Fruit fly (Drosophila melanogaster) ovary, adult (tissue): ENCODE results near the gene Lamtor4.

Experiments used
- CG17801 ChIP-seq: fragments of 200-800 bp; optimal IDR thresholded peaks from 2 replicates; lab custom pipeline; 2019; ENCODE audit warnings: missing biosample characterization, mild to moderate bottlenecking, missing genetic modification characterization, moderate library complexity; ENCODE audit not compliant: partially characterized antibody

The Lamtor4 gene

DNA sequence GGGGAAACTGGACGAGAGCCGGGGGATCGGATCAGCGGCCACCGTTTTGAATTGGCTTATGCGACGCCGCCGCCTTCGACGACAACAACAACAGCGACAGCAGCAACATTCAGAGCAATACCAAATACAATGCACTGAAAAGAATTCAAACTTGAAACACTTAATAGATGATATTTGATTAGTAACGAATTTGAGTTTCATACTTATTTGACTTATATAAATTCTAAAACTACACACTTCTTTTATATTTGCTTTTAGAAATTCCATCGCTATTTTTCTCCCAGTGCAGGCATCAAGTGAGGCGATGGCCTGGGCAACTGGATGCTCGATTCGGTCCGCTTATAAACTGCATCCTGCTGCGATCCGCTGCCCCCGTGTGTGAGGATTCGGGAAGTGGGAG is 28.7 kb upstream of the Lamtor4 start:
- no peak for TF ChIP-seq CG17801

DNA sequence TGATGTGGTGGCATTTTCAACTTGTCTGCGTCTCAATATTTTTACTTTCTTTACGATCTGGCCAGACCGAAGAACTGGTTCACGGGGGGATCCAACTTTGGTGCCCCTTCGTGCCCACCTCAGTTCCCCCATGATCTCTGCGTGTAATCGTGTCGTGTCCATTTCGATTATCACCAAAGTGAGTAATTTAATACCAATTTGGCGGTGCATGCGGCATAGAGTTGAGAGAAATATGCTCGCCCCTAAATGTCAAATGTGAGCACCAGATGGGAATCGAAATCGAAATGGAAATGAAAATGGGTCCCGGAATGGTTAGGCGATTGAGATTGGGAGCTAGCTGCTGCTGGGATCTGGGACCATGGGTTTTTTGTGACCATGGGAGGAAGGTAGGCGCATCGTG is 25.4 kb upstream of the Lamtor4 start:
- TF ChIP-seq CG17801 = no peak

DNA sequence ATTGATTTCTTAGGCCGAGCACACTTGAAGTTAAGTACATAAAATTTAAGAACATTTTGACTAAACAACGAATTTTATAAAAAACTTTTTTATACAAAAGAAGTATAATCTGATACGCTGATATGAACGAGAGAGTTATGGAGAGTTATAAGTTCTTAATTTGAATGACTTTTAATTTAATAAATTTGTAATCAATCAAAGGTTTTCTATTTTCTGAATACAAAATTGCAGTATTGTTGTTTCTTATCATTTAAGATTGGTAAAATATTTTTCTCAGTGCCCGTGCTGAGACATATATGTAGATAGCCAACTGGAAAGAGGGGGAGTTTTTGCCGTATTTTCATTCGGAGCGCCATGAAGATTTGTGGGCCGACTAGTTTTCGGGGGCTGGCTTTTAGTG is 23.6 kb upstream of the Lamtor4 start:
- no peak for TF ChIP-seq CG17801

DNA sequence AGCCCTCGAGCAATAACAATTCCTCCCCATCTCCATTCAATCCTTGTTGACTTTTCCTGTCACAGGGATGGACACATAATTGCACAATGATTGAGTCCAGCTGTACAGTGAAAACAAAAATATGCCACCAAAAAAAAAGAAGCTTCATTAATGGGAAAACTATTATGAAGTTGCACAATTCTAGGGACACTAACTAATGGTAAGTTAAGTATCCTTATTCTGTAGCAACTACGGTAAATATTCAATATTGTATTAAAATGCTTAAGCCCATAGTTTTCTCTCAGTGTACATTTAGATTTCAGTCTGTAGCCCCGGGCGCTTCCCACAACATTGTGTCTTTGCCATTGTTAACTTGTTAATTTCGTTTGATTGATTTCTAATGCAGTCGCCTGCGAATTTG is 21.7 kb upstream of the Lamtor4 start:
- no peak for TF ChIP-seq CG17801

DNA sequence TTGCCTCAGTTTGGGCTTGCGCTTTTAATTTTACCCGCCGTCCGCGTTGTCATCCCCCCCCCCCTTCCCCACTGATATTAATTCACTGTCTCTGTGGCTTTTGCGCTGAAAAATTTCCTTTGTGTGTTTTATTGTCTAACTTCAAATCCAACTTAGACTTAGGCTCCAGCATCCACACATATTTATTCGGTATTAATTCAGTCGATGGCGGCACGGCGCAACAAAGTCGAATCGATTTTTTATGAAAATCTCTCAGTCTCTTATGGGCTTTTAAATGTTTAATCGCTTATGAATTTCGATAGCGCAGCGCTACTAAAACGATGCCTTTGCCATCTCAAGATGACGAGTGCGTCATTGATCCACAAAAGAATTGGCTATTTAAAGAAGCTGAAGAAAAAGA is 20.7 kb upstream of the Lamtor4 start:
- TF ChIP-seq CG17801 = no peak

DNA sequence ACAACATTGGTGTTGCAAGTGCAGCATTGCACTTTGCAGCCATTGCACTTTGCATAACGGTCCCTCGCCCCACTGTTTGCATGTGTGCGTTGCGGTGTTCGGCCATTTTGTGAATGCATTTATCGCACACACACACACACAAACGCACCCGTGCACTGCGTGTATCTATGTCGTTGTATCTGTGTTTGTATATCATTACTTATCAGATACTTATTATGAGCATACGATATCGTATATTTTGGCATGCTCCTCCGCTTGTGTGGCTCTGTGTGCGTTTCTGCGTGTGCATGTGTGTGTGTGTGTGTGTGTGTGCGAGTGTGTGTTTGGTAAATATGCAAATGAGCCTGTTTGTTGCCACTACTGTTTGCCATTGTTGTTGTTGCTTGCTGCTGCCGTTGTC is 19.8 kb upstream of the Lamtor4 start:
- TF ChIP-seq CG17801 = no peak

DNA sequence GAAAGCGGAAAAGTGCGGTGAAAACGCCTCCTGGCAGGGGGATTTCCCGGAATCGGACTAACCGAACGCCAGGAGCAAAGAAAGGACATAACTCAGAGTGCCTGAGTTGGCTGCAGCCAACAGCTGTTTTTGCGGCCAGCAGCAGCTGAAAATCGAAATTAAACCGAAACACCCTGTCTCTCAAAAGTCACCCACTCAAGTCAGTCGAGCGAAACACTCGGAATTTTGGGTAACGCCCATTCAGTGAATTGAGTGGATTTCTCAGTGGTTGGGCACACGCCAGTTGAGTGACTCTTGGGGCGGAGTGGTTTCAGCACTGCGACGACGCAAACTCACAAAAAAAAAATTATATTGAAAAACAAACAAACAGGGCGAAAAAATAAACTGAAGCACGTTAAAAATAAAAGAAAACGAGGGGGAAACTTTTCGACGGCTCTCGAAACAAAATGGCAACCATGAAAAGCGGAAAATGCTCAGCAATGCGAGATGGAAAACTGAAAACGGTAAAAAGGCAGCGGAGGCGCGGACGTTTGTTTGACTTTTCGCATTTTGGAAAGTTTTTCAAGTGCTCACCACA is 17.9 kb upstream of the Lamtor4 start:
- TF ChIP-seq CG17801 = no peak

DNA sequence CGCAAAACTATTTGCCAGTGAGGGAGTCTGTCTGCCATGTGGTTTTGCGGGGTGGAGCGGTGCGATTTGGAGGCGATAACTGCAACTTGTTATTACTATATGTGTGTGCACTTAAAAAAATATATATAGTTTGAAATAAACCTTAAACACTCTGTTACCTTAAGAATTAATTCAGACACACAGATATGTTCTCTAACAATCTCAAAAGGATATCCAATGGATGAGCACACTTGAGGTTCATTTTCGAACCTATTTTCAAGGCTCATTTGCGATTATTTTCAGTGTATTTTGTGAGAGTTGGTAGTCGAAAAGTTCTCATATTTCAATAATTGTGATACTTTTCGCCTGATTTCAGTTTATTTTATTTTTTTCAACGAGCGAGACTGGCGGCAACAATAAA is 14.7 kb upstream of the Lamtor4 start:
- no peak for TF ChIP-seq CG17801

DNA sequence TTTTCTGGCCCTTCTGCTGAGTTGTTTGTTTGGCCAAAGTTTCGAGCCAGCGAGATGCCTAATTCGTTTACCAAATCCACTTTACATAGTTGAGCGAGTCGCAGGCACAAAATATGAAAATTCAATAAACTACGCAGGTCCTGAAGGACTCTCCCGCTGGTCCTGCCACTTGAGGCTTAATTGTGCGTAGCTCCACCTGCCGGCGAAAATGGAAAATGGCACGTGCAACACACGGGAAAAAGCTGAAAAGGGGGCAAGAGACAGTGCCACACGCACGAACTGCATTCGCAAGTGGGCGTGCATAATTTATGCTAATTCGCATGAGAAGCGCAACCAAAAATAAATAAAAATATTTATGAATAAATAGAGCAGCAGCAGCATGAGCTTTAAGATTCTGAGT is 10.8 kb upstream of the Lamtor4 start:
- no peak for TF ChIP-seq CG17801

DNA sequence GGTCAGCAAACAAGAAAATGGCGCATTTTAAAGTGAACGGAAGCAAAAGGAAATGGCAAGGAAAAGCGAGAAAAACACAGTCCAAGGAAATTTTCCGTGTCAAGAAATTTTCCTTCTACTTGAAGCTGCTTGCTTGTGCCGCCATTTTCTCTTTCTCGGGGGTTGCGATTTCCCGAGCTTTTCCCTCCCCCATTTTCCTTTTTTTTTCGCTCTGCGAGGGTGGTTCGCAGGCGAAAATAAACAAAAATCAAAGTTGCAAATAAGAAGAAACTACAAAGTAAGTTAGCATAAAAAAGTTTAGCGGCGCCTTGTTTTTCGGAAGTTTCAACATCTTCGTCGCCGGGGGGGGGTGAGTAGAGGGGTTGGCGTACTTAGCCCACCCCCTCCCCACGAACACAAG is 9.3 kb upstream of the Lamtor4 start:
- TF ChIP-seq CG17801 = no peak

DNA sequence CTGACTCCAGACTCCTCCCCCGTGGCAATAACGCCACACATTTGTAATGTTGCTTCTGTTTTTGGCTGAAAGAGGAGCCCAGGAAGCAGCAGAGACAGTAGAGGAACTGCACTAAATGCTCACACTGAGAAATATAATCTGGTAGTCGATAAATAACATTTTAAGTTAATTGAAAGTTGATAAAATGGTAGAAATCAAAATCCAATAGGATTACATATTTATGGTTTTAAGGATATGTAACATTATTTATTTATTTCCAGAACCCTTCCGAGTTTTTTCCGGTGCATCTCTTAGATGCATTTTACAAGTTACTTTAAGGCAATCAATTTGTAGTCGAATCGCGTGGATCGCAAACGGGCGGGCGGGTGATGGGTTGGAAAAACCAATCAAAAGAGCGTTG is 5.8 kb upstream of the Lamtor4 start:
- TF ChIP-seq CG17801 = no peak

DNA sequence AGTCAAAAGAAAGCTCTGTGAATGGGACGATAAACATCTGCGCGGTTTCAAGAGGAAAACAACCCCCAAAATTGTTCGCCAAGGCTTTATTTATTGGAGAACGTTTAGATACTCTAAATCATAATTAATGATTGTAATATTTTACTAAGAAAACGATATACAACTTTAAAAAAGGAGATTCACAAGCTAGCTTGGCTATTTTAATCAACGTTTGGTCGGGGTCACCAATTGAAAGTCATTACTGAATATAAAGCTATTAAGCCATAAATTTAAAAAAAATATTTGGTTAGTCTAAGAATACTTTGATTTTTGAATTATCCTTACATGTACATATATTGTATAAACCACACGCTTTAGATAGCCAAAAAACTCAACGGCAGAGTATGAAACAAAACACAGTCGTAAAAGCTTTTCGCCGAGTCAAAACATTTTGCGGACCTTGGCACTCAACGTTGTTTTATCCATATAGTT is 4.5 kb upstream of the Lamtor4 start, which contains the start of gene Fie:
TSS of gene Fie (plus strand) at position 421 of the 471 bp plus-strand sequence.
- no peak for TF ChIP-seq CG17801

DNA sequence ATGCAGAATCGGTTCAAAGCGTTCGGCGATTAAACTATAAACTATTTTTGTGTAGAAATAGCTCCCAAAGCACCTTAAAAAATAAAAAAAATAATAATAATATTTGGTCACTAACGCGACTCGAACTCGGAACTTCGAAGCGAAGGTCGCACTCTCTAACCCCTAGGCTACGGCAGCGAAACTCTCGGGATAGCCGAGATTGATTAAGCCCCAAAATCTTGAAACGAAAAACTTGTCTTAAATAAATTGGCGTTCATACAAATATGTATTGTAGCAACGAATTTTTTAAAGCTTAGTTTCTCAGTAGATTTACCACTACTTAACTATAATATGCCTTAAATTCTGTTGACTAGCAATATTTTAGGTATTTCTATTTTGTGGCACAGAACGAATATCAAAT is 2.3 kb upstream of the Lamtor4 start:
- TF ChIP-seq CG17801 = no peak

DNA sequence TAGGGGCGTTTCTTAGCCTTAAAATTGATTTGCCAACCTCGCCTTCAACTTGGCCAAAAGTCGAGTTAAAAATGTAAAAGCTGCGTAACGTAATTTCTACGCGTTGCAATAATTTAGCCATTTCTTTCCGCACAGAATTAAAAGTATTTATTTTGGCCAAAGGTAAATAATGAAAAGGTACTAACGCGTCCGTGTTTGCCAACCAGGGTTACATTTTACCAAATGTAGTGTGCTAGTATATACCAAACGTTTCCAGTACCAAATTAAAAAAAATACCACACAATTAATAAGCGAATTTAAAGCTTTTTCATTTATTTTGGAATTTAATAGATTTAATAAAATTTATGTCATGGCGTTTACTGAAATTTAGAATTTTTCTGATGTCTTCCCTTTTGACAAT is 2.3 kb downstream of the Lamtor4 start, which contains the start of gene Ccz1:
TSS of gene Ccz1 (minus strand) at position 179 of the 400 bp plus-strand sequence.
- no peak for TF ChIP-seq CG17801

DNA sequence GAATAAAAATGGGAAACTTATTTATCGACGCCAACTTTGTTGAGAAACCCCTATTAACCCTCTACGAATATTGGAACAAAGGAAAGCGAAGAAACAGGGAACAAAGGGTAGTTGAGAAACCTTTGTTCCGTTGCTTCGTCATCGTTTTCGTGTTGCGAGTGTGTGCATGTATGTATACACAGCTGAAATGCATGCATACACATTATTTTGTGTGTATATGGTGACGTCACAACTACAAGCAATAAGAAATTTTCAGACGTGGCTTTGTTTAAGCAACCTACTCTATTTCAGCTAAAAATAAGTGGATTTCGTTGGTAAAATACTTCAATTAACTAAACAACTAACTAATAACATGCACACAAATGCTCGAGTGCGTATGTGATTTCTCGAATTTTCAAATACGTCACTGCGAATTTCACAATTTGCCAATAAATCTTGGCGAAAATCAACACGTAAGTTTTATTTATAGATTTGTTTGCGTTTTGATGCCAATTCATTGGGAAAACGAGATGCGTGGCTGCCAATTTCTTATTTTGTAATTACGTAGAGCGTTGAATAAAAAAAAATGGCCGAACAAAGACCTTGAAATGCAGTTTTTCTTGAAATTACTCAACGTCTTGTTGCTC is 5.3 kb downstream of the Lamtor4 start:
- TF ChIP-seq CG17801 = peak; percentile 56

DNA sequence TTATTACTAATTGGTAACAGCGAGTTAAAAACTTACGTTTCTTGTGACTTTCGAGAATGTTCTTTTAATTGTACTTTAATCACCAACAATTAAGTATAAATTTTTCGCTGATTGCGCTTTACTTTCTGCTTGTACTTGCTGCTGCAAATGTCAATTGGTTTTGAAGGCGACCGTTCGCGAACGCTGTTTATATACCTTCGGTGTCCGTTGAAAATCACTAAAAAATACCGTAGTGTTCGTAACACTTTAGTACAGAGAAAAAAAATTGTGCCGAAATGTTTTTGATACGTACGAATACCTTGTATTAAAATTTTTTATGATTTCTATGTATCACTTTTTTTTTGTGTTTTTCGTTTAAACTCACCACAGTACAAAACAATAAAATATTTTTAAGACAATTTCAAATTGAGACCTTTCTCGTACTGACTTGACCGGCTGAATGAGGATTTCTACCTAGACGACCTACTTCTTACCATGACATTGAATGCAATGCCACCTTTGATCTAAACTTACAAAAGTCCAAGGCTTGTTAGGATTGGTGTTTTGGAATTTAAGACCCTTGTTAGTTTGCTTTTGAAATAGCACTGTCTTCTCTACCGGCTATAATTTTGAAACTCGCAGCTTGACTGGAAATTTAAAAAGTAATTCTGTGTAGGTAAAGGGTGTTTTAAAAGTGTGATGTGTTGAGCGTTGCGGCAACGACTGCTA is 5.9 kb downstream of the Lamtor4 start, which contains the start of gene Ubi-p63E:
TSS of gene Ubi-p63E (minus strand) at position 694 of the 708 bp plus-strand sequence.
- TF ChIP-seq CG17801 = peak; percentile 44

DNA sequence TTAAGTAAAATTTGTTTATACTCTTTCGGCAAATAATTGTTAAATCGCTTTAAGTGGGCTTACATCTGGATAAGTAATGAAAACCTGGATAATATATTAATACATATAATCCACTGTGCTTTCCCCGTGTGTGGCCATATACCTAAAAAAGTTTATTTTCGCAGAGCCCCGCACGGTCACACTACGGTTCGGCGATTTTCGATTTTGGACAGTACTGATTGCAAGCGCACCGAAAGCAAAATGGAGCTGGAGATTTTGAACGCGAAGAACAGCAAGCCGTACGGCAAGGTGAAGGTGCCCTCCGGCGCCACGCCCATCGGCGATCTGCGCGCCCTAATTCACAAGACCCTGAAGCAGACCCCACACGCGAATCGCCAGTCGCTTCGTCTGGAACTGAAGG is 6.6 kb downstream of the Lamtor4 start, which contains the start of gene Sc2:
TSS of gene Sc2 (plus strand) at position 192 of the 400 bp plus-strand sequence.
- TF ChIP-seq CG17801 = no peak

DNA sequence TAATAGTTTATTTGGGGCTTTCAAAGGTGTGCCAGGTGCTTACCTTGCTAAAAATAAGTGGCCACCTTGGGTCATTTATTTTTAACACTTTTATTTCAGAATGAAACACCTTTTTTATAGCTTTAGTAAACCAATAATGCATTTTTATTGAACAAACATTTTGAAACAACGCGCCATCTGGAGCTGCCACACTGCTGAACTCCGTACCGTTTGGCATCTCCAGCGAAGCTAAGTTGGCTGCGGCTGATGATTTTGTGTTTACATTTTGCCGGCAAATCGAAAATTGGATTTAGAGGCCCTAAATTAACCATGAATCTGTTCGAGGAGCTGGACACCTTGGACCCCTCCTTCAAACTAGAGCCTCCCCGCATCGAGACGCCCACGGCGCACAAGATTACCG is 8.4 kb downstream of the Lamtor4 start, which contains the start of gene ida:
TSS of gene ida (plus strand) at position 234 of the 400 bp plus-strand sequence.
- TF ChIP-seq CG17801 = peak; percentile 52
